Fruit fly (Drosophila melanogaster): ENCODE measurements around the gene CG4582.
A peak's percentile ranks its signal among the peaks of the same experiment; 100 is the strongest.

CG4582 gene

dm6 chr3R:25630541-25630940 lies 47.6 kb upstream of the CG4582 start (continued):
- no peak for TF ChIP-seq nau (GFP tag; optimal IDR thresholded peaks at IDR 0.05)
- TF ChIP-seq CG15696 (tag; optimal IDR thresholded peaks at IDR 0.05) = no peak
- no peak for TF ChIP-seq ro (GFP tag; IDR thresholded peaks at IDR 0.05)
- TF ChIP-seq CG17912 (GFP tag; optimal IDR thresholded peaks at IDR 0.05) = no peak
- peak; percentile 54 for TF ChIP-seq Fer3 (tag; optimal IDR thresholded peaks at IDR 0.05)
- no peak for TF ChIP-seq CG11398 (GFP tag; optimal IDR thresholded peaks at IDR 0.05)
- 0 out of 2 replicates have a peak, but pooled peaks have one; percentile 24 for TF ChIP-seq CG14014 (GFP tag; IDR thresholded peaks at IDR 0.05)
- no peak for TF ChIP-seq Sry-δ (GFP tag; optimal IDR thresholded peaks at IDR 0.05)
- no peak for TF ChIP-seq CG10543 (GFP tag; optimal IDR thresholded peaks at IDR 0.05)
- TF ChIP-seq CG7556 (GFP tag; optimal IDR thresholded peaks at IDR 0.05) = no peak
- no peak for TF ChIP-seq CG2116 (GFP tag; optimal IDR thresholded peaks at IDR 0.05)
- TF ChIP-seq cwo (GFP tag; optimal IDR thresholded peaks at IDR 0.05) = no peak
- no peak for TF ChIP-seq HHEX (GFP tag; optimal IDR thresholded peaks at IDR 0.05)
- TF ChIP-seq CG31441 (GFP tag; IDR thresholded peaks at IDR 0.05) = peak; percentile 42; the same call in 1 of the 2 replicates
- no peak for TF ChIP-seq ash1 (GFP tag; optimal IDR thresholded peaks at IDR 0.05)
- no peak for TF ChIP-seq az2 (GFP tag; optimal IDR thresholded peaks at IDR 0.05)
- no peak for TF ChIP-seq CG16815 (GFP tag; optimal IDR thresholded peaks at IDR 0.05)
- no peak for TF ChIP-seq pita (GFP tag; optimal IDR thresholded peaks at IDR 0.05)
- TF ChIP-seq CG8089 (GFP tag; optimal IDR thresholded peaks at IDR 0.05) = no peak
- no peak for TF ChIP-seq pum (GFP tag; optimal IDR thresholded peaks at IDR 0.05)
- TF ChIP-seq CG10366 (GFP tag; IDR thresholded peaks at IDR 0.05) = no peak
- TF ChIP-seq btn (GFP tag; optimal IDR thresholded peaks at IDR 0.05) = no peak
- no peak for TF ChIP-seq CG13624 (GFP tag; optimal IDR thresholded peaks at IDR 0.05)
- peak; percentile 53 for TF ChIP-seq PHDP (tag; optimal IDR thresholded peaks at IDR 0.05)
- TF ChIP-seq CG18599 (GFP tag; optimal IDR thresholded peaks at IDR 0.05) = no peak
- TF ChIP-seq Hmr (GFP tag; optimal IDR thresholded peaks at IDR 0.05) = no peak
- no peak for TF ChIP-seq CG14965 (GFP tag; optimal IDR thresholded peaks at IDR 0.05; ENCODE audit: borderline replicate concordance)
- TF ChIP-seq so (GFP tag; IDR thresholded peaks at IDR 0.05) = peak; percentile 11; the same call in 1 of the 3 replicates
- TF ChIP-seq aop (GFP tag; IDR thresholded peaks at IDR 0.05) = no peak
- TF ChIP-seq tll (GFP tag; optimal IDR thresholded peaks at IDR 0.05) = no peak
- no peak for TF ChIP-seq sens-2 (GFP tag; IDR thresholded peaks at IDR 0.05)
- TF ChIP-seq Sox102F (GFP tag; optimal IDR thresholded peaks at IDR 0.05) = peak; percentile 60
- no peak for TF ChIP-seq CG4707 (GFP tag; optimal IDR thresholded peaks at IDR 0.05)
- no peak for TF ChIP-seq CG18011 (GFP tag; optimal IDR thresholded peaks at IDR 0.05)
- TF ChIP-seq CG6765 (GFP tag; optimal IDR thresholded peaks at IDR 0.05) = no peak
- TF ChIP-seq MBD-R2 (GFP tag; IDR thresholded peaks at IDR 0.05) = no peak
- no peak for TF ChIP-seq CTCF (GFP tag; optimal IDR thresholded peaks at IDR 0.05)
- TF ChIP-seq insv (GFP tag; optimal IDR thresholded peaks at IDR 0.05) = no peak
- TF ChIP-seq CG6654 (GFP tag; optimal IDR thresholded peaks at IDR 0.05) = no peak
- TF ChIP-seq CG2678 (tag; optimal IDR thresholded peaks at IDR 0.05) = peak; percentile 64
- no peak for TF ChIP-seq Max (GFP tag; optimal IDR thresholded peaks at IDR 0.05)
- TF ChIP-seq sqz (GFP tag; optimal IDR thresholded peaks at IDR 0.05) = no peak
- peak; percentile 67 for TF ChIP-seq gem (tag; optimal IDR thresholded peaks at IDR 0.05)
- peak; percentile 30; the same call in 1 of the 2 replicates for TF ChIP-seq Oaz (GFP tag; IDR thresholded peaks at IDR 0.05)
- no peak for TF ChIP-seq maf-S (GFP tag; optimal IDR thresholded peaks at IDR 0.05)
- TF ChIP-seq CG1024 (GFP tag; IDR thresholded peaks at IDR 0.05) = no peak
- peak; percentile 25 for TF ChIP-seq CG10147 (GFP tag; optimal IDR thresholded peaks at IDR 0.05)
- no peak for TF ChIP-seq pnt (GFP tag; optimal IDR thresholded peaks at IDR 0.05)
- TF ChIP-seq Nf-YC (tag; optimal IDR thresholded peaks at IDR 0.05) = no peak
- peak; percentile 11 for TF ChIP-seq CG17829 (tag; optimal IDR thresholded peaks at IDR 0.05)
- peak; percentile 43 for TF ChIP-seq E2f1 (GFP tag; IDR thresholded peaks at IDR 0.05)
